Worm (Caenorhabditis elegans) whole organism, young adult: ENCODE results near the gene D2045.5.

Experiments
- ama-1 ChIP-seq, 3 experiments: fragments of 150-350 bp in 1 of 3; sonication (generic microtip) in 2 of 3; optimal IDR thresholded peaks; 2 replicates each; lab custom pipeline; 2014 to 2018; ENCODE audit warnings: missing biosample characterization in 2 of 3, missing genetic modification characterization in 2 of 3, missing genetic modification reagents in 2 of 3
- athp-1 ChIP-seq: sonication (generic microtip); optimal IDR thresholded peaks from 2 replicates; lab custom pipeline; 2017; ENCODE audit warnings: mild to moderate bottlenecking, missing genetic modification characterization, missing compliant biosample characterization
- ccch-3 ChIP-seq: fragments of 200-800 bp; sonication (Bioruptor generic); optimal IDR thresholded peaks from 2 replicates; lab custom pipeline; 2018; ENCODE audit warnings: mild to moderate bottlenecking, missing genetic modification characterization, missing compliant biosample characterization
- ceh-27 ChIP-seq: fragments of 200-800 bp; sonication (Bioruptor generic); optimal IDR thresholded peaks from 2 replicates; lab custom pipeline; 2018; ENCODE audit warnings: mild to moderate bottlenecking, missing genetic modification characterization, moderate library complexity, missing compliant biosample characterization
- dpff-1 ChIP-seq: sonication (generic microtip); optimal IDR thresholded peaks from 2 replicates; lab custom pipeline; 2017; ENCODE audit warnings: mild to moderate bottlenecking, missing genetic modification characterization, missing compliant biosample characterization
- hlh-12 ChIP-seq: sonication (generic microtip); optimal IDR thresholded peaks from 2 replicates; lab custom pipeline; 2016; ENCODE audit warnings: missing genetic modification characterization, missing compliant biosample characterization
- madf-3 ChIP-seq: fragments of 200-800 bp; sonication (Bioruptor generic); IDR thresholded peaks from 2 replicates; pipeline ENCODE4 v1.3.6; 2022; ENCODE audit warnings: missing genetic modification reagents, missing genetic modification characterization, missing compliant biosample characterization
- sdz-38 ChIP-seq: sonication (generic microtip); optimal IDR thresholded peaks from 2 replicates; lab custom pipeline; 2016; ENCODE audit warnings: missing genotype, missing genetic modification characterization, missing compliant biosample characterization
- unc-62 ChIP-seq: fragments of 150-350 bp; optimal IDR thresholded peaks from 2 replicates; lab custom pipeline; 2014; ENCODE audit warnings: missing biosample characterization, missing genetic modification reagents, missing genetic modification characterization
- ztf-18 ChIP-seq: sonication (generic microtip); optimal IDR thresholded peaks from 2 replicates; lab custom pipeline; 2016; ENCODE audit warnings: missing genotype, mild to moderate bottlenecking, missing genetic modification characterization, missing compliant biosample characterization
- ztf-22 ChIP-seq: fragments of 200-800 bp; sonication (Bioruptor generic); optimal IDR thresholded peaks from 2 replicates; lab custom pipeline; 2018; ENCODE audit warnings: mild to moderate bottlenecking, missing genetic modification characterization, moderate library complexity, missing compliant biosample characterization

ce11 chrIII:10505182-10505581, 35.8 kb upstream of the D2045.5 start, which contains the start of the genes taf-11.3 and urm-1:
- TF ChIP-seq ztf-22 (no peak), unc-62 (GFP tag; lab: Kevin White, UChicago) (no peak), dpff-1 (tag; lab: Kevin White, UChicago) (no peak), sdz-38 (tag; lab: Kevin White, UChicago) (no peak), ceh-27 (GFP tag; lab: Kevin White, UChicago) (no peak), madf-3 (GFP tag; lab: Robert Waterston, UW) (no peak), ztf-18 (peak; percentile 74), ama-1 (optimal IDR thresholded peaks at IDR 0.05; lab: Kevin White, UChicago) (no peak), ama-1 (GFP tag; optimal IDR thresholded peaks at IDR 0.05; lab: Kevin White, UChicago) (no peak), athp-1 (tag; lab: Kevin White, UChicago) (no peak), hlh-12 (tag; lab: Kevin White, UChicago) (no peak), ccch-3 (GFP tag; lab: Kevin White, UChicago) (no peak)
